Worm (Caenorhabditis elegans) whole organism, young adult: ENCODE data around the gene B0024.3.
A peak's percentile ranks its signal among the peaks of the same experiment; 100 is the strongest.

ENCODE experiments used
- B0035.1 ChIP-seq: sonication (generic microtip); optimal IDR thresholded peaks from 2 replicates; lab custom pipeline; 2016; ENCODE audit warnings: missing genetic modification characterization, mild to moderate bottlenecking, missing compliant biosample characterization, missing genotype, missing genetic modification reagents
- C06A6.2 ChIP-seq: fragments of 200-800 bp; sonication (Bioruptor generic); conservative IDR thresholded peaks from 2 replicates; pipeline ENCODE4 v1.3.6; 2022; ENCODE audit warnings: missing genetic modification characterization, missing compliant biosample characterization
- F22D6.2 ChIP-seq: sonication (generic microtip); optimal IDR thresholded peaks from 2 replicates; lab custom pipeline; 2016; ENCODE audit warnings: mild to moderate bottlenecking, missing genetic modification characterization, missing compliant biosample characterization
- F33H1.4 ChIP-seq: fragments of 200-800 bp; sonication (Bioruptor generic); IDR thresholded peaks from 2 replicates; pipeline ENCODE4 v1.3.6; 2022; ENCODE audit warnings: missing genetic modification reagents, missing genetic modification characterization, missing compliant biosample characterization
- F37B4.10 ChIP-seq: fragments of 200-800 bp; sonication (Bioruptor generic); IDR thresholded peaks from 2 replicates; pipeline ENCODE4 v1.3.6; 2022; ENCODE audit warnings: missing genetic modification characterization, missing compliant biosample characterization
- F55B11.4 ChIP-seq: sonication (generic microtip); optimal IDR thresholded peaks from 2 replicates; lab custom pipeline; 2016; ENCODE audit warnings: missing compliant biosample characterization, missing genetic modification characterization, borderline replicate concordance; ENCODE audit not compliant: insufficient read depth
- F57C9.4 ChIP-seq: sonication (generic microtip); optimal IDR thresholded peaks from 2 replicates; lab custom pipeline; 2017; ENCODE audit warnings: mild to moderate bottlenecking, missing genetic modification characterization, missing compliant biosample characterization
- K12H6.12 ChIP-seq: fragments of 200-800 bp; sonication (Bioruptor generic); optimal IDR thresholded peaks from 2 replicates; lab custom pipeline; 2018; ENCODE audit warnings: mild to moderate bottlenecking, missing genetic modification characterization, missing compliant biosample characterization
- Y67H2A.10 ChIP-seq: fragments of 200-800 bp; sonication (Bioruptor generic); conservative IDR thresholded peaks from 2 replicates; pipeline ENCODE4 v1.3.6; 2022; ENCODE audit warnings: missing genetic modification reagents, missing genetic modification characterization, missing compliant biosample characterization
- akir-1 ChIP-seq: fragments of 200-800 bp; sonication (Bioruptor generic); optimal IDR thresholded peaks from 2 replicates; lab custom pipeline; 2018; ENCODE audit warnings: mild to moderate bottlenecking, missing genetic modification characterization, moderate library complexity, missing compliant biosample characterization
- ama-1 ChIP-seq, 3 experiments: fragments of 150-350 bp in 1 of 3; sonication (generic microtip) in 2 of 3; optimal IDR thresholded peaks; 2 replicates each; lab custom pipeline; 2014 to 2018; ENCODE audit warnings: missing biosample characterization in 2 of 3, missing genetic modification characterization in 2 of 3, missing genetic modification reagents in 2 of 3
- atf-7 ChIP-seq: sonication (generic microtip); optimal IDR thresholded peaks from 2 replicates; lab custom pipeline; 2017; ENCODE audit warnings: mild to moderate bottlenecking, missing genetic modification characterization, missing compliant biosample characterization
- attf-5 ChIP-seq: fragments of 200-800 bp; sonication (Bioruptor generic); optimal IDR thresholded peaks from 2 replicates; lab custom pipeline; 2018; ENCODE audit warnings: mild to moderate bottlenecking, missing genetic modification characterization, missing compliant biosample characterization
- bed-1 ChIP-seq: fragments of 200-800 bp; sonication (Bioruptor generic); IDR thresholded peaks from 2 replicates; pipeline ENCODE4 v1.3.6; 2022; ENCODE audit warnings: missing genetic modification reagents, missing genetic modification characterization, missing compliant biosample characterization
- bed-2 ChIP-seq: fragments of 200-800 bp; sonication (Bioruptor generic); IDR thresholded peaks from 2 replicates; pipeline ENCODE4 v1.3.6; 2022; ENCODE audit warnings: missing genetic modification reagents, missing genetic modification characterization, missing compliant biosample characterization
- ccch-3 ChIP-seq: fragments of 200-800 bp; sonication (Bioruptor generic); optimal IDR thresholded peaks from 2 replicates; lab custom pipeline; 2018; ENCODE audit warnings: mild to moderate bottlenecking, missing genetic modification characterization, missing compliant biosample characterization
- cebp-1 ChIP-seq, 2 experiments: fragments of 200-800 bp in 1 of 2; sonication (Bioruptor generic) in 1 of 2; sonication (generic microtip) in 1 of 2; IDR thresholded peaks in 1 of 2; optimal IDR thresholded peaks in 1 of 2; 2 replicates each; pipeline versions ENCODE4 v1.3.6 to Lab custom; 2017 to 2022; ENCODE audit warnings: missing compliant biosample characterization in 2 of 2, missing genetic modification characterization in 2 of 2, mild to moderate bottlenecking in 1 of 2, missing genetic modification reagents in 1 of 2, moderate library complexity in 1 of 2
- cebp-2 ChIP-seq: fragments of 200-800 bp; sonication (Bioruptor generic); IDR thresholded peaks from 2 replicates; pipeline ENCODE4 v1.3.6; 2022; ENCODE audit warnings: missing genetic modification characterization, missing compliant biosample characterization
- die-1 ChIP-seq: sonication (generic microtip); optimal IDR thresholded peaks from 2 replicates; lab custom pipeline; 2016; ENCODE audit warnings: missing genotype, mild to moderate bottlenecking, missing genetic modification characterization, missing compliant biosample characterization
- dox-1 ChIP-seq: fragments of 200-800 bp; sonication (Bioruptor generic); IDR thresholded peaks from 2 replicates; pipeline ENCODE4 v1.3.6; 2022; ENCODE audit warnings: missing genetic modification reagents, missing genetic modification characterization, missing compliant biosample characterization
- dpl-1 ChIP-seq: fragments of 150-350 bp; optimal IDR thresholded peaks from 2 replicates; lab custom pipeline; 2014; ENCODE audit warnings: missing biosample characterization, missing genetic modification reagents, missing genetic modification characterization
- hmg-1.2 ChIP-seq: fragments of 200-800 bp; sonication (Bioruptor generic); IDR thresholded peaks from 2 replicates; pipeline ENCODE4 v1.3.6; 2022; ENCODE audit warnings: missing genetic modification reagents, missing genetic modification characterization, missing compliant biosample characterization
- let-526 ChIP-seq: fragments of 200-800 bp; sonication (Bioruptor generic); IDR thresholded peaks from 2 replicates; pipeline ENCODE4 v1.3.6; 2022; ENCODE audit warnings: missing genetic modification reagents, missing genetic modification characterization, missing compliant biosample characterization
- lin-26 ChIP-seq: fragments of 200-800 bp; sonication (Bioruptor generic); IDR thresholded peaks from 2 replicates; pipeline ENCODE4 v1.3.6; 2022; ENCODE audit warnings: missing genetic modification reagents, missing genetic modification characterization, missing compliant biosample characterization
- lin-40 ChIP-seq: sonication (generic microtip); optimal IDR thresholded peaks from 2 replicates; lab custom pipeline; 2016; ENCODE audit warnings: missing genetic modification characterization, mild to moderate bottlenecking, missing compliant biosample characterization, missing genotype, missing genetic modification reagents
- lin-54 ChIP-seq: fragments of 200-800 bp; sonication (Bioruptor generic); optimal IDR thresholded peaks from 2 replicates; lab custom pipeline; 2018; ENCODE audit warnings: mild to moderate bottlenecking, missing genetic modification characterization, missing compliant biosample characterization
- lir-1 ChIP-seq: fragments of 200-800 bp; sonication (Bioruptor generic); conservative IDR thresholded peaks from 2 replicates; pipeline ENCODE4 v1.3.6; 2022; ENCODE audit warnings: missing genetic modification reagents, missing genetic modification characterization, missing compliant biosample characterization
- lsl-1 ChIP-seq: fragments of 200-800 bp; sonication (Bioruptor generic); optimal IDR thresholded peaks from 2 replicates; lab custom pipeline; 2018; ENCODE audit warnings: mild to moderate bottlenecking, missing genetic modification characterization, moderate library complexity, missing compliant biosample characterization
- lsy-27 ChIP-seq: sonication (generic microtip); optimal IDR thresholded peaks from 2 replicates; lab custom pipeline; 2017; ENCODE audit warnings: missing genetic modification characterization, mild to moderate bottlenecking, missing compliant biosample characterization, antibody characterized with exemption, missing genotype, borderline replicate concordance; ENCODE audit not compliant: insufficient read depth
- madf-8 ChIP-seq: fragments of 200-800 bp; sonication (Bioruptor generic); conservative IDR thresholded peaks from 2 replicates; pipeline ENCODE4 v1.3.6; 2022; ENCODE audit warnings: missing genetic modification reagents, missing genetic modification characterization, missing compliant biosample characterization
- nhr-120 ChIP-seq: fragments of 200-800 bp; sonication (Bioruptor generic); IDR thresholded peaks from 2 replicates; pipeline ENCODE4 v1.3.6; 2022; ENCODE audit warnings: missing genetic modification characterization, missing compliant biosample characterization
- nhr-179 ChIP-seq: sonication (generic microtip); optimal IDR thresholded peaks from 2 replicates; lab custom pipeline; 2016; ENCODE audit warnings: mild to moderate bottlenecking, missing genetic modification characterization, missing compliant biosample characterization
- pbrm-1 ChIP-seq: fragments of 200-800 bp; sonication (Bioruptor generic); IDR thresholded peaks from 2 replicates; pipeline ENCODE4 v1.3.6; 2022; ENCODE audit warnings: missing genetic modification reagents, missing genetic modification characterization, missing compliant biosample characterization
- pha-4 ChIP-seq: fragments of 150-350 bp; sonication (generic microtip); optimal IDR thresholded peaks from 2 replicates; lab custom pipeline; 2014; ENCODE audit warnings: missing biosample characterization, missing genetic modification reagents, missing genetic modification characterization
- repo-1 ChIP-seq: sonication (generic microtip); optimal IDR thresholded peaks from 2 replicates; lab custom pipeline; 2017; ENCODE audit warnings: mild to moderate bottlenecking, missing genetic modification characterization, missing compliant biosample characterization
- rpc-1 ChIP-seq, 2 experiments: fragments of 150-350 bp in 1 of 2; sonication (generic microtip) in 1 of 2; optimal IDR thresholded peaks; 2 replicates each; lab custom pipeline; 2014 to 2018; ENCODE audit warnings: missing biosample characterization in 1 of 2, missing genetic modification characterization in 1 of 2, missing genetic modification reagents in 1 of 2, missing genotype in 1 of 2
- sdz-38 ChIP-seq: sonication (generic microtip); optimal IDR thresholded peaks from 2 replicates; lab custom pipeline; 2016; ENCODE audit warnings: missing genotype, missing genetic modification characterization, missing compliant biosample characterization
- sea-2 ChIP-seq: fragments of 200-800 bp; sonication (Bioruptor generic); IDR thresholded peaks from 2 replicates; pipeline ENCODE4 v1.3.6; 2022; ENCODE audit warnings: missing genetic modification characterization, missing compliant biosample characterization
- somi-1 ChIP-seq: fragments of 200-800 bp; sonication (Bioruptor generic); optimal IDR thresholded peaks from 2 replicates; lab custom pipeline; 2018; ENCODE audit warnings: mild to moderate bottlenecking, missing genetic modification characterization, missing compliant biosample characterization
- sptf-2 ChIP-seq: fragments of 200-800 bp; sonication (Bioruptor generic); optimal IDR thresholded peaks from 2 replicates; lab custom pipeline; 2018; ENCODE audit warnings: mild to moderate bottlenecking, missing genetic modification characterization, missing compliant biosample characterization
- tbx-9 ChIP-seq: sonication (generic microtip); optimal IDR thresholded peaks from 2 replicates; lab custom pipeline; 2016; ENCODE audit warnings: borderline replicate concordance, missing genetic modification characterization, inconsistent platforms, missing compliant biosample characterization
- unc-130 ChIP-seq: sonication (generic microtip); optimal IDR thresholded peaks from 2 replicates; lab custom pipeline; 2016; ENCODE audit warnings: missing genetic modification reagents, missing genetic modification characterization, missing compliant biosample characterization
- ztf-22 ChIP-seq: fragments of 200-800 bp; sonication (Bioruptor generic); optimal IDR thresholded peaks from 2 replicates; lab custom pipeline; 2018; ENCODE audit warnings: mild to moderate bottlenecking, missing genetic modification characterization, moderate library complexity, missing compliant biosample characterization

The B0024.3 gene

ce11 chrV:10237959-10238444 lies 49.4 kb upstream of the B0024.3 start (continued):
- no peak for TF ChIP-seq ama-1 (optimal IDR thresholded peaks at IDR 0.05; lab: Kevin White, UChicago)
- TF ChIP-seq ama-1 (GFP tag; optimal IDR thresholded peaks at IDR 0.05; lab: Kevin White, UChicago) = no peak
- no peak for TF ChIP-seq ztf-22
- peak; percentile 33 for TF ChIP-seq lin-54 (GFP tag; lab: Kevin White, UChicago)
- TF ChIP-seq pha-4 = no peak
- peak; percentile 73 for TF ChIP-seq atf-7 (tag; lab: Kevin White, UChicago)
- TF ChIP-seq somi-1 (GFP tag; lab: Kevin White, UChicago) = no peak
- TF ChIP-seq sea-2 (GFP tag; lab: Robert Waterston, UW) = no peak
- peak; percentile 64 for TF ChIP-seq lin-26 (GFP tag; lab: Robert Waterston, UW)
- TF ChIP-seq F22D6.2 = no peak
- no peak for TF ChIP-seq K12H6.12
- no peak for TF ChIP-seq attf-5 (GFP tag; lab: Kevin White, UChicago)
- TF ChIP-seq C06A6.2 (GFP tag; lab: Robert Waterston, UW) = no peak
- no peak for TF ChIP-seq let-526
- no peak for TF ChIP-seq unc-130 (GFP tag; lab: Kevin White, UChicago)
- TF ChIP-seq lir-1 (GFP tag; lab: Robert Waterston, UW) = no peak
- TF ChIP-seq dpl-1 (GFP tag; lab: Kevin White, UChicago) = no peak
- TF ChIP-seq rpc-1 (optimal IDR thresholded peaks at IDR 0.05; lab: Kevin White, UChicago) = no peak
- TF ChIP-seq rpc-1 (tag; optimal IDR thresholded peaks at IDR 0.05; lab: Kevin White, UChicago) = no peak
- TF ChIP-seq hmg-1.2 (GFP tag; lab: Robert Waterston, UW) = peak; percentile 29; the same call in 1 of the 2 replicates
- TF ChIP-seq nhr-120 (GFP tag; lab: Robert Waterston, UW) = no peak
- TF ChIP-seq pbrm-1 = no peak; the same call in 1 of the 2 replicates
- no peak for TF ChIP-seq sptf-2 (GFP tag; lab: Kevin White, UChicago)
- no peak for TF ChIP-seq F37B4.10 (GFP tag; lab: Robert Waterston, UW)
- no peak for TF ChIP-seq sdz-38 (tag; lab: Kevin White, UChicago)
- no peak for TF ChIP-seq F33H1.4 (GFP tag; lab: Robert Waterston, UW)
- no peak for TF ChIP-seq bed-2 (GFP tag; lab: Robert Waterston, UW)
- TF ChIP-seq F57C9.4 (tag; lab: Kevin White, UChicago) = no peak
- TF ChIP-seq F55B11.4 (tag; lab: Kevin White, UChicago) = no peak
- TF ChIP-seq B0035.1 (tag; lab: Kevin White, UChicago) = peak; percentile 10
- TF ChIP-seq nhr-179 = no peak
- no peak for TF ChIP-seq ccch-3
- TF ChIP-seq cebp-1 (GFP tag; IDR thresholded peaks at IDR 0.05; lab: Robert Waterston, UW) = 0 out of 2 replicates have a peak, but pooled peaks have one; percentile 12
- TF ChIP-seq cebp-1 (tag; optimal IDR thresholded peaks at IDR 0.05; lab: Kevin White, UChicago) = peak; percentile 57
- peak; percentile 30; the same call in 1 of the 2 replicates for TF ChIP-seq dox-1 (GFP tag; lab: Robert Waterston, UW)
- no peak for TF ChIP-seq repo-1
- TF ChIP-seq akir-1 = no peak
- no peak for TF ChIP-seq lsl-1 (GFP tag; lab: Kevin White, UChicago)
- no peak for TF ChIP-seq tbx-9 (tag; lab: Kevin White, UChicago)
- no peak for TF ChIP-seq cebp-2 (GFP tag; lab: Robert Waterston, UW)
- TF ChIP-seq bed-1 = 0 out of 2 replicates have a peak, but pooled peaks have one; percentile 51
- no peak for TF ChIP-seq lsy-27
- no peak for TF ChIP-seq madf-8 (GFP tag; lab: Robert Waterston, UW)
- no peak for TF ChIP-seq lin-40
- TF ChIP-seq die-1 (tag; lab: Kevin White, UChicago) = peak; percentile 27
- no peak for TF ChIP-seq Y67H2A.10 (GFP tag; lab: Robert Waterston, UW)
